Fruit fly (Drosophila melanogaster): ENCODE measurements around the gene Art6.

Art6 gene

DNA sequence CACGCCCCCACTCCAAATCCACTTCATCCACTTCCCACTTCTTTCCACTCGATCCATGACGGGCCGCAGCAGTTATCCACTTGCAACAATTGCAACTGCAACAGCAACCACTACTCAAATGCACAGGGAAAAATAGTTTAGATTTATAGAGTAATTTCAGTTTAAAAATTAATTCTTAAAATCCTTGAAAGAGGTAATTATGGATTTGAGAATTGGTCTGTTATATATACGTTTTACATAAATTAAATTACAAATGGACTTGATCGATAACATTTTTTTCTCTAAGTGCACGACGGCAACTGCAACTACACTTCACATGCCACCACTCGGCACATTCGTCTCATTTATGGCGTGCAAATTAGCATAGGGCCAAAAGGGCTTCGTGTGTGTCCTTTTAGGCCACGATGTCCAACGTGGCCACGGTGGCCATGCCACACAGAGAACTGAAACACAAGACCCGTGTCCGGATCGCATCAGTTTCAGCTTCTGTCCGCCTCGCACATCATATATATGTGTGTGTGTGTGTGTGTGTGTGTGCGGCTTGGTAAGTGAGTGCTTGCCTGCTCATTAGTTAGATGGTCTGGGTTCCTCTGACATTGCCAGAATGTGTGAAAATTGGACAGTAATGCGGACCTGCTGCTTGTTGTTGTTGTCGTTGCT, 39.4 kb upstream of the Art6 start (continued):
- TF ChIP-seq CG4820 (GFP tag; optimal IDR thresholded peaks at IDR 0.05) (peak; percentile 78), Bgb (GFP tag; IDR thresholded peaks at IDR 0.05; ENCODE audit: partially characterized antibody) (no peak), oc (tag; optimal IDR thresholded peaks at IDR 0.05) (peak; percentile 54), CG1832 (GFP tag; optimal IDR thresholded peaks at IDR 0.05) (no peak), CG17802 (tag; optimal IDR thresholded peaks at IDR 0.05) (peak; percentile 8), chn (GFP tag; optimal IDR thresholded peaks at IDR 0.05) (peak; percentile 70), dan (GFP tag; IDR thresholded peaks at IDR 0.05) (peak; percentile 36; the same call in 1 of the 2 replicates), Bdp1 (GFP tag; optimal IDR thresholded peaks at IDR 0.05) (peak; percentile 29), CG12155 (GFP tag; optimal IDR thresholded peaks at IDR 0.05) (peak; percentile 69), Spps (tag; optimal IDR thresholded peaks at IDR 0.05) (peak; percentile 72), ara (GFP tag; IDR thresholded peaks at IDR 0.05) (peak; percentile 86), Mad (GFP tag; optimal IDR thresholded peaks at IDR 0.05) (peak; percentile 48), CG10654 (GFP tag; optimal IDR thresholded peaks at IDR 0.05) (peak; percentile 60), CG8290 (GFP tag; optimal IDR thresholded peaks at IDR 0.05) (peak; percentile 53), CG8290 (tag; optimal IDR thresholded peaks at IDR 0.05) (peak; percentile 21 to 54), Hr78 (GFP tag; optimal IDR thresholded peaks at IDR 0.05) (no peak), Abd-B (GFP tag; optimal IDR thresholded peaks at IDR 0.05) (peak; percentile 58), NC2β (GFP tag; optimal IDR thresholded peaks at IDR 0.05) (peak; percentile 77), yki (optimal IDR thresholded peaks at IDR 0.05) (no peak), tna (GFP tag; IDR thresholded peaks at IDR 0.05; ENCODE audit: partially characterized antibody) (no peak; the same call in 1 of the 2 replicates), CG6254 (GFP tag; optimal IDR thresholded peaks at IDR 0.05) (peak; percentile 56), sisA (GFP tag; IDR thresholded peaks at IDR 0.05) (peak; percentile 67), Xbp1 (GFP tag; optimal IDR thresholded peaks at IDR 0.05) (peak; percentile 77), Elba2 (GFP tag; optimal IDR thresholded peaks at IDR 0.05) (peak; percentile 69), CG11456 (GFP tag; IDR thresholded peaks at IDR 0.05) (peak; percentile 44; the same call in 1 of the 3 replicates), fu2 (GFP tag; optimal IDR thresholded peaks at IDR 0.05) (no peak), dmrt99B (tag; optimal IDR thresholded peaks at IDR 0.05) (peak; percentile 76), cad (GFP tag; optimal IDR thresholded peaks at IDR 0.05) (peak; percentile 65), fru (optimal IDR thresholded peaks at IDR 0.05) (no peak), Ravus (GFP tag; IDR thresholded peaks at IDR 0.05) (no peak), jigr1 (GFP tag; IDR thresholded peaks at IDR 0.05) (no peak), sc (optimal IDR thresholded peaks at IDR 0.05) (no peak), sc (GFP tag; optimal IDR thresholded peaks at IDR 0.05) (peak; percentile 59), CG6765 (GFP tag; optimal IDR thresholded peaks at IDR 0.05) (no peak), insv (GFP tag; optimal IDR thresholded peaks at IDR 0.05) (no peak), NfI (GFP tag; optimal IDR thresholded peaks at IDR 0.05) (no peak), CG10543 (GFP tag; optimal IDR thresholded peaks at IDR 0.05) (no peak), eve (GFP tag; optimal IDR thresholded peaks at IDR 0.05) (peak; percentile 45 to 86), peb (GFP tag; IDR thresholded peaks at IDR 0.05) (0 out of 2 replicates have a peak, but pooled peaks have one; percentile 41), HLHmδ (GFP tag; optimal IDR thresholded peaks at IDR 0.05) (no peak), nerfin-1 (tag; optimal IDR thresholded peaks at IDR 0.05) (peak; percentile 68), p53 (GFP tag; optimal IDR thresholded peaks at IDR 0.05) (no peak), NK7.1 (GFP tag; optimal IDR thresholded peaks at IDR 0.05) (no peak), corto (GFP tag; optimal IDR thresholded peaks at IDR 0.05) (no peak), CG8765 (GFP tag; IDR thresholded peaks at IDR 0.05) (peak; percentile 54; the same call in 1 of the 2 replicates), CG7745 (tag; optimal IDR thresholded peaks at IDR 0.05) (no peak), h (optimal IDR thresholded peaks at IDR 0.05) (no peak), CG2678 (tag; optimal IDR thresholded peaks at IDR 0.05) (peak; percentile 76), tup (GFP tag; optimal IDR thresholded peaks at IDR 0.05) (peak; percentile 21), CG11398 (GFP tag; optimal IDR thresholded peaks at IDR 0.05) (peak; percentile 9), fd64A (GFP tag; optimal IDR thresholded peaks at IDR 0.05) (no peak), br (optimal IDR thresholded peaks at IDR 0.05) (no peak)
